Worm (Caenorhabditis elegans): ENCODE results near the gene W10G11.2.

The W10G11.2 gene

DNA sequence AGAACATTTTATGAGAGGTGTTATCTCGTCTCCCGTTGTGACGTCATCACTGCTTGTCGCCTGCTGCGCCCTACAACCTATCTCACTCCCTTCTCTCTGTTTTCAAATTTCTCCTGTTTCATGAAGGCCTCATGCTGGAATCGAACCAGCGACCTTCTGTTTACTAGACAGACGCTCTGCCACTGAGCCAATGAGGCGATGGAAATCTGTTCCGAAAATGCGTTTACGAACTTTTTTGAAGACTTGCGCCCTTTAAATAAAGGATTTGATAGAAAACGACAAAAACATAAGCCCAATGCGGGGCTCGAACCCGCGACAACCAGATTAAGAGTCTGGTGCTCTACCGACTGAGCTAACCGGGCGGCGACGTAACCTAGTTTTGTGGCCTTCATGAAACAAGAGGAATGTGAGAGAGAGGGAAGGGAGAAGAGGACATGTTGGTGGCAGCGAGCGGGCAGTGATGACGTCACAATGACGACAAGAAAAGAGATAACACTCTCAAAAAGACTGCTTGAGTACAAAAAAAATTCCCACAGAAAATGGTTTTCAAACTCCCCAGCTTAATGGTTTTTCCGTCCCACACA, 42.4 kb downstream of the W10G11.2 start, which contains the start of gene clec-126 (continued):
- peak; percentile 54 for TF ChIP-seq nhr-28 (tag; optimal IDR thresholded peaks at IDR 0.05)
- peak; percentile 71; the same call in 1 of the 2 replicates for TF ChIP-seq tra-1 (GFP tag; IDR thresholded peaks at IDR 0.05)
- TF ChIP-seq rbr-2 (tag; optimal IDR thresholded peaks at IDR 0.05): peak; percentile 83
- TF ChIP-seq nhr-111 (GFP tag; optimal IDR thresholded peaks at IDR 0.05): peak; percentile 11
- peak; percentile 86 for TF ChIP-seq lin-38 (GFP tag; IDR thresholded peaks at IDR 0.05)
- no peak for TF ChIP-seq T20F7.1 (GFP tag; optimal IDR thresholded peaks at IDR 0.05)
- 0 out of 4 replicates have a peak, but pooled peaks of 1 of the 2 experiments have one; percentile 65 for TF ChIP-seq madf-5 (GFP tag; IDR thresholded peaks at IDR 0.05)
- peak; percentile 65 for TF ChIP-seq zfp-2 (tag; optimal IDR thresholded peaks at IDR 0.05)
- TF ChIP-seq cey-2 (tag; optimal IDR thresholded peaks at IDR 0.05; ENCODE audit: borderline replicate concordance, insufficient read depth): peak; percentile 27
- no peak for TF ChIP-seq ceh-28 (tag; optimal IDR thresholded peaks at IDR 0.05)
- TF ChIP-seq hif-1 (tag; optimal IDR thresholded peaks at IDR 0.05): peak in 1 of 2 experiments; percentile 45
- TF ChIP-seq ceh-20 (GFP tag; IDR thresholded peaks at IDR 0.05): peak; percentile 64
- no peak for TF ChIP-seq aly-2 (tag; optimal IDR thresholded peaks at IDR 0.05)
- no peak for TF ChIP-seq nhr-11 (tag; optimal IDR thresholded peaks at IDR 0.05)
- TF ChIP-seq zip-11 (GFP tag; IDR thresholded peaks at IDR 0.05): 0 out of 2 replicates have a peak, but pooled peaks have one; percentile 9
- peak; percentile 73; the same call in 1 of the 2 replicates for TF ChIP-seq D1046.2 (GFP tag; IDR thresholded peaks at IDR 0.05)
- peak; percentile 34 for TF ChIP-seq sdz-12 (GFP tag; optimal IDR thresholded peaks at IDR 0.05)

DNA sequence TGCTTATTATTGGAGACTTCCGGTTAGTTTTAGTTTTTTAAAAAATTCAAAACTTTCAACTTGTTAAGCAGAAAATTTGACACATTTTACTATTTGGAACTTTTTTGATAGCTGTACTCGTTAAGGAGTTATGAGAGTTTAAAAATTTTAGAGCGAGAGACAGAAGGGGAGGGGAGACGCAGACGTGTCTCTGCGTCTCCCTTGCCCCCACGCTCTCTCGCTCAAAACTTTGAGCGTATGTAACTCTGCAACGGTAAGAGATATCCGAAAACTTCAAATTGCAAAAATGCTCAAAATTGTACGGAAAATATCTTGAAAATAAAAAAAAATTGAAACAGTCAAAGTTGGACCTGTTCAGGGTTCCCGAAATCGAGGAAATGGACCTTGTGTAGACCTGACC, 45.3 kb downstream of the W10G11.2 start:
- TF ChIP-seq dpl-1 (GFP tag; optimal IDR thresholded peaks at IDR 0.05) (no peak), nhr-11 (tag; optimal IDR thresholded peaks at IDR 0.05) (no peak), hif-1 (tag; optimal IDR thresholded peaks at IDR 0.05) (no peak), ZK546.5 (tag; optimal IDR thresholded peaks at IDR 0.05) (no peak), ceh-20 (GFP tag; IDR thresholded peaks at IDR 0.05) (no peak), tag-97 (GFP tag; IDR thresholded peaks at IDR 0.05) (no peak), nhr-28 (tag; optimal IDR thresholded peaks at IDR 0.05) (no peak), tra-1 (GFP tag; IDR thresholded peaks at IDR 0.05) (no peak), nhr-25 (tag; optimal IDR thresholded peaks at IDR 0.05; ENCODE audit: borderline replicate concordance, insufficient read depth) (no peak), php-3 (GFP tag; IDR thresholded peaks at IDR 0.05) (no peak), lir-3 (tag; optimal IDR thresholded peaks at IDR 0.05) (no peak), F44E2.7 (GFP tag; IDR thresholded peaks at IDR 0.05) (no peak), attf-4 (tag; optimal IDR thresholded peaks at IDR 0.05) (no peak)

DNA sequence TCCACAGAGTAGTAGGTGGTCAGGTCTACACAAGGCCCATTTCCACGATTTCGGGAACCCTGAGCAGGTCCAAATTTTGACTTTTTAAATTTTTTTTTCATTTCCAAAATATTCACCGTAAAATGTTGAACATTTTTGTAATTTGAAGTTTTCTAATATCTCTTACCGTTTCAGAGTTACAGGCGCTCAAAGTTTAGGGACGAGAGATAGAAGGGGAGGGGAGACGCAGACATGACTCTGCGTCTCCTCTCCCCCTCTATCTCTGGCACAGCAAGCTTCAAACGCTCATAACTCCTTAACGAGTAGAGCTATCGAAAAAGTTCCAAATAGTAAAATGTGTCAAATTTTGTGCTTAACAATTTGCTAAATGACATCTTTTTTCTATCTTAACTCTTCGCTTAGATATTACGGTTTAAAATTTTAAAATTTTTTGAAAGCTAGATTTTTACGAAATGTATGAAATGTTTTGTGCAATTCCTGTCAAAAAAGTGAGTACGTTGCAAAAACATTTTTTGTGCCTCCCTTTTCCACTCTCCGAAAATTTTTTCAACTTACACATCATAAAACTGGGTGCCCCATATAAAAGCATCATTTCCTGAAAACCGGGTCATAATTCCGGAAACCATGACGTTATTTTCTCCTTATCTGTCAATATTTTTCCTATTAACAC, 45.9 kb downstream of the W10G11.2 start, which contains the start of the genes Y49F6B.14 and clec-125:
Y49F6B.14 (minus strand) TSS at position 101 of the 670 bp plus-strand sequence.
clec-125 (plus strand) TSS at position 620 of the 670 bp plus-strand sequence.
- TF ChIP-seq ceh-62 (tag; optimal IDR thresholded peaks at IDR 0.05): no peak
- no peak for TF ChIP-seq ztf-11 (tag; optimal IDR thresholded peaks at IDR 0.05)
- TF ChIP-seq sdz-12 (GFP tag; optimal IDR thresholded peaks at IDR 0.05): no peak
- TF ChIP-seq ama-1 (optimal IDR thresholded peaks at IDR 0.05): no peak
- no peak for TF ChIP-seq nhr-48 (tag; optimal IDR thresholded peaks at IDR 0.05)
- no peak for TF ChIP-seq lim-7 (GFP tag; IDR thresholded peaks at IDR 0.05)
- no peak for TF ChIP-seq mdt-29 (GFP tag; IDR thresholded peaks at IDR 0.05)

DNA sequence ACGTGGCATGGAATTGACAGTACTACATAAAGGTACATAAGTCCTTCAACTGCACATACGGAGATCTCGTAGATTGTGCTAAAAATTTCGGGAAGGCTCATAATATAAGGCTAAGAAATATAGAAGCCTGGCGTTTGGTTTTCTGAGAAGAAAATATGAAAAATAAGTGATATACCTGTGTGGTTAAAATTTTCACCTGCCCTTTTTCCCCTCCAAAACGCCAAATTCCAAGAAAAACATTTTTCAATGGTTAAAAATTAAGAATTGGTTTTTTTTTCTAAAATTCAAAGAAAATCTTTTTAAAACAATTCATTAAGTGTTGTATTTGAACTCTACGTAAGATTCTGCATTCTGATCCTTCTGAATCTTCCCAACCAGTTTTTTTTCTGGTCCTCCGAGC, 46.8 kb downstream of the W10G11.2 start, which contains the start of gene srz-5:
srz-5 (minus strand) TSS at position 101 of the 400 bp plus-strand sequence.
- TF ChIP-seq spr-1 (tag; optimal IDR thresholded peaks at IDR 0.05): no peak
- no peak for TF ChIP-seq ama-1 (optimal IDR thresholded peaks at IDR 0.05)
- no peak for TF ChIP-seq mxl-2 (GFP tag; conservative IDR thresholded peaks at IDR 0.05)
- TF ChIP-seq dmd-8 (GFP tag; IDR thresholded peaks at IDR 0.05): no peak
- no peak for TF ChIP-seq Y75B8A.6 (GFP tag; IDR thresholded peaks at IDR 0.05)
- no peak for TF ChIP-seq nhr-237 (tag; optimal IDR thresholded peaks at IDR 0.05)
- TF ChIP-seq nhr-25 (tag; optimal IDR thresholded peaks at IDR 0.05; ENCODE audit: borderline replicate concordance, insufficient read depth): no peak
- TF ChIP-seq arid-1 (GFP tag; conservative IDR thresholded peaks at IDR 0.05): no peak
- no peak for TF ChIP-seq ceh-20 (GFP tag; IDR thresholded peaks at IDR 0.05)
- no peak for TF ChIP-seq ceh-62 (tag; optimal IDR thresholded peaks at IDR 0.05)
- TF ChIP-seq F37D6.2 (tag; optimal IDR thresholded peaks at IDR 0.05): no peak
- no peak for TF ChIP-seq duxl-1 (tag; optimal IDR thresholded peaks at IDR 0.05; ENCODE audit: poor library complexity)
- TF ChIP-seq F44E2.7 (GFP tag; IDR thresholded peaks at IDR 0.05): no peak
- TF ChIP-seq ceh-82 (tag; optimal IDR thresholded peaks at IDR 0.05): no peak

All from whole organism, L4 larva.